Worm (Caenorhabditis elegans) whole organism, early embryonic: Measurements from ENCODE around the gene Y56A3A.16.

Experiments used
- ama-1 ChIP-seq: fragments of 150-350 bp; optimal IDR thresholded peaks from 2 replicates; lab custom pipeline; 2014
- ets-7 ChIP-seq: sonication (generic microtip); optimal IDR thresholded peaks from 2 replicates; lab custom pipeline; 2016; ENCODE audit warnings: missing genotype, missing genetic modification characterization, missing compliant biosample characterization
- hmbx-1 ChIP-seq: sonication (generic microtip); optimal IDR thresholded peaks from 2 replicates; lab custom pipeline; 2016; ENCODE audit warnings: mild to moderate bottlenecking, missing genetic modification characterization, missing compliant biosample characterization
- scrt-1 ChIP-seq: fragments of 200-800 bp; sonication (Bioruptor generic); IDR thresholded peaks from 2 replicates; pipeline ENCODE4 v1.3.6; 2022; ENCODE audit warnings: missing genetic modification characterization, missing compliant biosample characterization
- sea-1 ChIP-seq: fragments of 200-800 bp; sonication (Bioruptor generic); conservative IDR thresholded peaks from 2 replicates; pipeline ENCODE4 v1.3.6; 2022; ENCODE audit warnings: missing genetic modification characterization, missing compliant biosample characterization
- tra-4 ChIP-seq: sonication (generic microtip); optimal IDR thresholded peaks from 2 replicates; lab custom pipeline; 2017; ENCODE audit warnings: missing genetic modification characterization, missing compliant biosample characterization

DNA sequence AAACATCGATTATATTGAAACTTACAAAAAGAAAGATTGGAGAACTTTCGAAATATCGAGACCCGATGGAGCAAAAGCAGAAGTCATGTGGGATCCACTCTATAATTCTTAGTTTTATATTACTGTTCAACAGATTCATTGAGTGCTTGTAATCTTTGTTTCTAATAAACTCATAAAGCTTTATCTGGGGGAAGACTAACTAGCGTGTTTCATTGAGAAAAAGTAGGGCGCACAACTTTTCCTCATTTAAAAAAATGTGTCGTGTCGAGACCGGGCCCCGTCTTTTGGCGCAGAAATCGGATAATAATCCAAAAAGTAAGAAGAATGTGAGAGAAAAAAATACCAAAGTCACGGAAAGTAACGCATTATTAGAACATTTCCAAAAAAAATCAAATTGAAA lies 4.3 kb downstream of the Y56A3A.16 start, which contains the start of gene faah-4:
- TF ChIP-seq scrt-1 (GFP tag; lab: Robert Waterston, UW) (no peak), ama-1 (lab: Kevin White, UChicago) (no peak), ets-7 (no peak), sea-1 (no peak), tra-4 (no peak), hmbx-1 (tag; lab: Kevin White, UChicago) (no peak)
